Worm (Caenorhabditis elegans) whole organism, L4/young adult: ENCODE measurements around the gene ZK370.6.

Source experiments
- W03F9.2 ChIP-seq: fragments of 150-350 bp; optimal IDR thresholded peaks from 2 replicates; lab custom pipeline; 2014; ENCODE audit warnings: missing biosample characterization, missing genetic modification characterization
- dao-5 ChIP-seq: sonication (generic microtip); optimal IDR thresholded peaks from 2 replicates; lab custom pipeline; 2016; ENCODE audit warnings: missing genotype, missing genetic modification characterization, moderate library complexity, missing compliant biosample characterization
- him-1 ChIP-seq: sonication (generic microtip); optimal IDR thresholded peaks from 2 replicates; lab custom pipeline; 2016; ENCODE audit warnings: missing genotype, missing genetic modification reagents, missing genetic modification characterization, missing compliant biosample characterization

DNA sequence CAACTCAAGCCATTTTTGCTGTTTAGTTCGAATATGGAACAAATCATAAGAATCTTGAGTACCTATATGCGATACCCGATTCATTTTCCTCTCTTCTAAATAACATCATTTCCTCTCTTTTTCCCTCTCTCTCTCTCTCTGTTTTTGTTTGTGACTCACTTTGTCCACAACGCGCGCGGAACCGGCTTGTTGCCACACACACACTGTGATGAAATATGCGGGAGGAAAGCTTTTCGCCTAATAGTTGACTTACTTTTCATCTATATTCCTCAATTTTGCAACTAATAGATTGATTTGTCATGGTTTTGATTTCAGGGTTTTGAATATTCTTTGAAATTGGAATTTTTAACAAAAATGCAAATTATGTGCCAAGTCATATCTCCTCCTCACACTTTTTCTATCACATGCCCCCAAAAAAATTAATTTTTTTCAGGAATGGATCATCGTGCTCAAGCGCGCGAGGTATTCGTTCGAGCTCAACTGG is 23.8 kb downstream of the ZK370.6 start, which contains the start of gene hipr-1:
- TF ChIP-seq dao-5 (tag; lab: Kevin White, UChicago), result no peak
- no peak for TF ChIP-seq him-1 (tag; lab: Kevin White, UChicago)
- no peak for TF ChIP-seq W03F9.2 (tag; lab: Kevin White, UChicago)
